Worm (Caenorhabditis elegans) whole organism, young adult: Measurements from ENCODE around the gene Y38E10A.2.

Source experiments
- Y53G8AR.9 ChIP-seq: fragments of 200-800 bp; sonication (Bioruptor generic); conservative IDR thresholded peaks from 2 replicates; pipeline ENCODE4 v1.3.6; 2022; ENCODE audit warnings: missing genetic modification reagents, missing genetic modification characterization, missing compliant biosample characterization
- Y95B8A.8 ChIP-seq: fragments of 200-800 bp; sonication (Bioruptor generic); IDR thresholded peaks from 2 replicates; pipeline ENCODE4 v1.3.6; 2022; ENCODE audit warnings: missing genetic modification reagents, missing genetic modification characterization, missing compliant biosample characterization
- ama-1 ChIP-seq, 3 experiments: fragments of 150-350 bp in 1 of 3; sonication (generic microtip) in 2 of 3; optimal IDR thresholded peaks; 2 replicates each; lab custom pipeline; 2014 to 2018; ENCODE audit warnings: missing biosample characterization in 2 of 3, missing genetic modification characterization in 2 of 3, missing genetic modification reagents in 2 of 3
- ceh-40 ChIP-seq: fragments of 200-800 bp; sonication (Bioruptor generic); IDR thresholded peaks from 2 replicates; pipeline ENCODE4 v1.3.6; 2022; ENCODE audit warnings: missing genetic modification characterization, missing compliant biosample characterization
- dpl-1 ChIP-seq: fragments of 150-350 bp; optimal IDR thresholded peaks from 2 replicates; lab custom pipeline; 2014; ENCODE audit warnings: missing biosample characterization, missing genetic modification reagents, missing genetic modification characterization
- him-1 ChIP-seq: sonication (generic microtip); optimal IDR thresholded peaks from 2 replicates; lab custom pipeline; 2016; ENCODE audit warnings: missing genotype, missing genetic modification reagents, missing genetic modification characterization, missing compliant biosample characterization
- mel-28 ChIP-seq: sonication (generic microtip); optimal IDR thresholded peaks from 2 replicates; lab custom pipeline; 2016; ENCODE audit warnings: borderline replicate concordance, mild to moderate bottlenecking, missing genetic modification characterization, missing compliant biosample characterization
- nfya-1 ChIP-seq: sonication (generic microtip); optimal IDR thresholded peaks from 2 replicates; lab custom pipeline; 2017; ENCODE audit warnings: antibody characterized with exemption, missing compliant biosample characterization, missing genetic modification characterization, borderline replicate concordance; ENCODE audit not compliant: insufficient read depth
- nhr-120 ChIP-seq: fragments of 200-800 bp; sonication (Bioruptor generic); IDR thresholded peaks from 2 replicates; pipeline ENCODE4 v1.3.6; 2022; ENCODE audit warnings: missing genetic modification characterization, missing compliant biosample characterization
- nhr-80 ChIP-seq: sonication (generic microtip); optimal IDR thresholded peaks from 2 replicates; lab custom pipeline; 2016; ENCODE audit warnings: missing genetic modification characterization, missing compliant biosample characterization
- pha-4 ChIP-seq: fragments of 150-350 bp; sonication (generic microtip); optimal IDR thresholded peaks from 2 replicates; lab custom pipeline; 2014; ENCODE audit warnings: missing biosample characterization, missing genetic modification reagents, missing genetic modification characterization
- unc-130 ChIP-seq: sonication (generic microtip); optimal IDR thresholded peaks from 2 replicates; lab custom pipeline; 2016; ENCODE audit warnings: missing genetic modification reagents, missing genetic modification characterization, missing compliant biosample characterization
- zim-3 ChIP-seq: sonication (generic microtip); optimal IDR thresholded peaks from 2 replicates; lab custom pipeline; 2017; ENCODE audit warnings: mild to moderate bottlenecking, missing genetic modification characterization, moderate library complexity, missing compliant biosample characterization
- ztf-3 ChIP-seq: fragments of 200-800 bp; sonication (Bioruptor generic); optimal IDR thresholded peaks from 2 replicates; lab custom pipeline; 2018; ENCODE audit warnings: mild to moderate bottlenecking, missing genetic modification characterization, missing compliant biosample characterization

- TF ChIP-seq mel-28, result no peak
- TF ChIP-seq zim-3 (tag; lab: Kevin White, UChicago), result no peak
- no peak for TF ChIP-seq ama-1 (optimal IDR thresholded peaks at IDR 0.05; lab: Kevin White, UChicago)
- no peak for TF ChIP-seq ama-1 (GFP tag; optimal IDR thresholded peaks at IDR 0.05; lab: Kevin White, UChicago)
- no peak for TF ChIP-seq pha-4
- no peak for TF ChIP-seq nhr-120 (GFP tag; lab: Robert Waterston, UW)
- no peak for TF ChIP-seq ceh-40 (GFP tag; lab: Robert Waterston, UW)
- no peak for TF ChIP-seq nfya-1 (tag; lab: Kevin White, UChicago)
- TF ChIP-seq Y53G8AR.9 (GFP tag; lab: Robert Waterston, UW), result no peak
- TF ChIP-seq ztf-3 (GFP tag; lab: Kevin White, UChicago), result no peak
- no peak for TF ChIP-seq Y95B8A.8 (GFP tag; lab: Robert Waterston, UW)
- TF ChIP-seq unc-130 (GFP tag; lab: Kevin White, UChicago), result no peak
- no peak for TF ChIP-seq nhr-80
- TF ChIP-seq him-1 (tag; lab: Kevin White, UChicago), result no peak
- no peak for TF ChIP-seq dpl-1
Measured at ce11 chrII:12603667-12604621, 30.5 kb upstream of the Y38E10A.2 start, which contains the start of the genes ceh-100 and lips-15.
